Fruit fly (Drosophila melanogaster): ENCODE data around the gene Ret.
A peak's percentile ranks its signal among the peaks of the same experiment; 100 is the strongest.

Gene Ret

DNA sequence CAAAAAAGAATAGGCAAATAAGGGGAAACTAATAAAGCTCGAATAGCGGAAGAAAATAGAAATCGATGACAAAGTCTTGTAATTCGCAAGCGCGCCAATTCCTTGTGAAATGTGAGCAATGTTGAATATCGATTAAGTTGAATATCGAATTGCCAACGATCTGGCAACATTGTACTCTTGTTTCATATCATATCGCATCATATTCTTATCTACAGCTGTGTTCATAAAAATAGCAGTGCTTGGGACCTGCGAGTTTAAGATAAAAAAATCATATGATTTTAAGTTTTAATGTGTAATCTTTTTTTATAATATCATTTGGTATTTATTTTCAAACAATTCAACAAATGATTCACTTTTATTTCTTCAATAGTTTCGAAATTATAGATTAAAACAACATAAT, 49.5 kb downstream of the Ret start:
- TF ChIP-seq Dif (GFP tag; optimal IDR thresholded peaks at IDR 0.05; ENCODE audit: partially characterized antibody) (no peak), rgr (GFP tag; optimal IDR thresholded peaks at IDR 0.05) (peak; percentile 25), Jra (GFP tag; optimal IDR thresholded peaks at IDR 0.05) (no peak), Abd-B (GFP tag; optimal IDR thresholded peaks at IDR 0.05) (no peak), foxo (GFP tag; optimal IDR thresholded peaks at IDR 0.05) (no peak), GATAd (GFP tag; optimal IDR thresholded peaks at IDR 0.05) (no peak), CrebA (GFP tag; optimal IDR thresholded peaks at IDR 0.05; ENCODE audit: borderline replicate concordance) (no peak), Hnf4 (GFP tag; optimal IDR thresholded peaks at IDR 0.05) (peak; percentile 44), woc (GFP tag; optimal IDR thresholded peaks at IDR 0.05) (peak; percentile 62), dmrt93B (GFP tag; optimal IDR thresholded peaks at IDR 0.05) (no peak), lola (GFP tag; optimal IDR thresholded peaks at IDR 0.05) (no peak), sv (GFP tag; optimal IDR thresholded peaks at IDR 0.05) (peak; percentile 46), Vsx2 (GFP tag; optimal IDR thresholded peaks at IDR 0.05; ENCODE audit: partially characterized antibody) (no peak), tai (GFP tag; optimal IDR thresholded peaks at IDR 0.05) (peak; percentile 14), CG9705 (GFP tag; optimal IDR thresholded peaks at IDR 0.05) (peak; percentile 4), dsf (GFP tag; optimal IDR thresholded peaks at IDR 0.05; ENCODE audit: borderline replicate concordance) (no peak), usp (GFP tag; optimal IDR thresholded peaks at IDR 0.05) (no peak), Hr83 (GFP tag; optimal IDR thresholded peaks at IDR 0.05; ENCODE audit: poor library complexity, severe bottlenecking) (peak; percentile 48), fru (GFP tag; optimal IDR thresholded peaks at IDR 0.05) (no peak), h (GFP tag; optimal IDR thresholded peaks at IDR 0.05) (no peak), Sp1 (GFP tag; optimal IDR thresholded peaks at IDR 0.05) (no peak), N (GFP tag; optimal IDR thresholded peaks at IDR 0.05) (no peak), jim (GFP tag; optimal IDR thresholded peaks at IDR 0.05) (no peak), br (GFP tag; optimal IDR thresholded peaks at IDR 0.05) (no peak), psq (GFP tag; optimal IDR thresholded peaks at IDR 0.05) (no peak), Dfd (GFP tag; optimal IDR thresholded peaks at IDR 0.05) (no peak), HLH106 (tag; optimal IDR thresholded peaks at IDR 0.05) (peak; percentile 39)

DNA sequence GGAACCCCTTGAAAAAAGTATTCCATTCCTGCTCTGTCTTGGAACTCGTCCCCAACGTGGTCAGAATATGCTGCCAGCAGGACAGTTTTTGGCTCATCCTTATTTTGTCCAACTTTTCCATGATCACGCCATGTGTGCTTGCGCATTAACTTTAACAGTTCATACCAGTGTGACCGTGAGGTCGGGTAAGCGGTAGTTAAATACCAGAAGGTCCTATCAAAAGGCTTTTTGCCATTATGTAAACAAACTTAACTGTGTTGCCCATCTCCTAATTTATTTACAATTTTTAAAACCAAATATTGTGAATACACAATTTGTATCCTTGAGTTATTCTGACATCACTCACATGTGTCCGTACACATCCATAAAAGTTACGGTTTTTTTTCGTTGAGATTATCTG, 50.3 kb downstream of the Ret start, which contains the start of gene del:
TSS of gene del (minus strand) at position 305 of the 400 bp plus-strand sequence.
- TF ChIP-seq N (GFP tag; optimal IDR thresholded peaks at IDR 0.05), result no peak
- no peak for TF ChIP-seq lola (GFP tag; optimal IDR thresholded peaks at IDR 0.05)
- no peak for TF ChIP-seq tai (GFP tag; optimal IDR thresholded peaks at IDR 0.05)
- no peak for TF ChIP-seq Sp1 (GFP tag; optimal IDR thresholded peaks at IDR 0.05)

DNA sequence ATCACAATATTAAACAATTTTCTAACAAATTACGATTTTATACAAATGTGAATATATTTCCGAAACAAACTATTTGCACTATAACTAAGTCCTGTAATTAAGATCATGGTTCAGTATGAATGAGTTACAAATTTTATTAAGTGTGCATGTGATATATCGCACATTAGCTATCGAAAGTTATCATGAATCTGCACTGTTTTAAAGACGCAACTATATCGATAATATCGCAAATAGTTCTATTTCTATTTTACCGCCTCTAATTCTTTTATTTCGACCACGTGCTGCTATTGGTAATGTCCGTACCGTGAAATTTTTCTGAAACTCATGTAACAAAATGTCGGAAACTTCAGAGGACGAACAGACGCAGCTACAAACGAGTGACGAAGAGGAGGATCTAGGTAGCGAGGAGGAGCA, 55.6 kb downstream of the Ret start, which contains the start of gene pths:
TSS of gene pths (plus strand) at position 258 of the 414 bp plus-strand sequence.
- TF ChIP-seq Vsx2 (GFP tag; optimal IDR thresholded peaks at IDR 0.05; ENCODE audit: partially characterized antibody), result no peak
- TF ChIP-seq Mio (GFP tag; optimal IDR thresholded peaks at IDR 0.05), result no peak
- TF ChIP-seq Hr78 (GFP tag; optimal IDR thresholded peaks at IDR 0.05), result peak; percentile 43
- peak; percentile 40 for TF ChIP-seq HLH106 (tag; optimal IDR thresholded peaks at IDR 0.05)
- TF ChIP-seq dl (GFP tag; optimal IDR thresholded peaks at IDR 0.05; ENCODE audit: insufficient read depth in 1 of 2, partially characterized antibody in 2 of 2), result no peak
- peak; percentile 36 for TF ChIP-seq rgr (GFP tag; optimal IDR thresholded peaks at IDR 0.05)
- TF ChIP-seq Jra (GFP tag; optimal IDR thresholded peaks at IDR 0.05), result peak; percentile 37
- no peak for TF ChIP-seq jim (GFP tag; optimal IDR thresholded peaks at IDR 0.05)
- TF ChIP-seq Hr83 (GFP tag; optimal IDR thresholded peaks at IDR 0.05; ENCODE audit: poor library complexity, severe bottlenecking), result peak; percentile 38
- no peak for TF ChIP-seq fru (GFP tag; optimal IDR thresholded peaks at IDR 0.05)
- TF ChIP-seq woc (GFP tag; optimal IDR thresholded peaks at IDR 0.05), result peak; percentile 65
- peak; percentile 85 for TF ChIP-seq N (GFP tag; optimal IDR thresholded peaks at IDR 0.05)
- TF ChIP-seq Myc (optimal IDR thresholded peaks at IDR 0.05), result peak; percentile 51
- no peak for TF ChIP-seq CG32264 (GFP tag; optimal IDR thresholded peaks at IDR 0.05)
- no peak for TF ChIP-seq dmrt93B (GFP tag; optimal IDR thresholded peaks at IDR 0.05)
- peak; percentile 35 for TF ChIP-seq ey (GFP tag; optimal IDR thresholded peaks at IDR 0.05)
- peak; percentile 49 for TF ChIP-seq Hnf4 (GFP tag; optimal IDR thresholded peaks at IDR 0.05)
- no peak for TF ChIP-seq dsf (GFP tag; optimal IDR thresholded peaks at IDR 0.05; ENCODE audit: borderline replicate concordance)

DNA sequence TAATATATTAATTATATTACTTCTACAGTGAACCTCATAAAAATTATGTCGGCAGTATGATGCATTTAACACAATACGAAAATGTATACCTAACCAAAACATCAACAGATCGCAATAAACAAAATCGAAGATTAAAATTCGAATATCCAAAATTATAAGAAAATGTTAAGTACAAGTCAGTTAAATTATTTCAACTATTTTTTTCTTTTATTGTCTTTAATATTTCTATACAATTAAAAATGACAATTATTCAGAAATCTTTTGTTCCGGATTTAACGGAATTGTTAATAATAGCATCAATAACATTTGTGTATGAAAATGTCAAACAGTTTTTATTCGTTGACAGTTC, 56.1 kb downstream of the Ret start:
- TF ChIP-seq br (GFP tag; optimal IDR thresholded peaks at IDR 0.05) (no peak), Dfd (GFP tag; optimal IDR thresholded peaks at IDR 0.05) (no peak), Abd-B (GFP tag; optimal IDR thresholded peaks at IDR 0.05) (no peak), pan (optimal IDR thresholded peaks at IDR 0.05) (no peak), Jra (GFP tag; optimal IDR thresholded peaks at IDR 0.05) (no peak), Rel (GFP tag; optimal IDR thresholded peaks at IDR 0.05) (no peak), Rel (tag; optimal IDR thresholded peaks at IDR 0.05) (no peak), Myc (optimal IDR thresholded peaks at IDR 0.05) (no peak)
